Fruit fly (Drosophila melanogaster): Measurements from ENCODE around the gene bou.
A peak's percentile ranks its signal among the peaks of the same experiment; 100 is the strongest.

The bou gene

dm6 chrX:6993753-6994152 lies 7.5 kb downstream of the bou start (continued):
- TF ChIP-seq Vsx1 (GFP tag; optimal IDR thresholded peaks at IDR 0.05) (no peak), Hr3 (GFP tag; optimal IDR thresholded peaks at IDR 0.05) (peak; percentile 60), CG7556 (GFP tag; optimal IDR thresholded peaks at IDR 0.05) (peak; percentile 62), D (optimal IDR thresholded peaks at IDR 0.05) (no peak), D (GFP tag; optimal IDR thresholded peaks at IDR 0.05) (peak; percentile 41), Hr39 (optimal IDR thresholded peaks at IDR 0.05) (no peak), lilli (GFP tag; optimal IDR thresholded peaks at IDR 0.05) (peak; percentile 75), CG8924 (tag; optimal IDR thresholded peaks at IDR 0.05) (peak; percentile 52), tna (GFP tag; IDR thresholded peaks at IDR 0.05; ENCODE audit: partially characterized antibody) (no peak), vvl (GFP tag; IDR thresholded peaks at IDR 0.05) (peak; percentile 89), bsh (GFP tag; optimal IDR thresholded peaks at IDR 0.05) (peak in 1 of 2 experiments; percentile 74), CG30403 (GFP tag; optimal IDR thresholded peaks at IDR 0.05) (peak; percentile 80), ro (GFP tag; IDR thresholded peaks at IDR 0.05) (peak; percentile 35; the same call in 1 of the 2 replicates), CG17361 (GFP tag; IDR thresholded peaks at IDR 0.05) (peak; percentile 75), CG13287 (GFP tag; IDR thresholded peaks at IDR 0.05; ENCODE audit: partially characterized antibody) (no peak), CG11695 (GFP tag; IDR thresholded peaks at IDR 0.05) (peak; percentile 74; the same call in 2 of the 3 replicates), zf30C (GFP tag; optimal IDR thresholded peaks at IDR 0.05) (peak; percentile 76), CG4617 (GFP tag; optimal IDR thresholded peaks at IDR 0.05; ENCODE audit: borderline replicate concordance) (peak; percentile 39), CG8089 (GFP tag; optimal IDR thresholded peaks at IDR 0.05) (peak; percentile 57), CG1832 (GFP tag; optimal IDR thresholded peaks at IDR 0.05) (no peak), maf-S (GFP tag; optimal IDR thresholded peaks at IDR 0.05) (peak; percentile 72), stwl (tag; optimal IDR thresholded peaks at IDR 0.05) (no peak), unc-4 (GFP tag; IDR thresholded peaks at IDR 0.05; ENCODE audit: partially characterized antibody) (no peak), CG13894 (tag; optimal IDR thresholded peaks at IDR 0.05) (peak; percentile 44), Awh (GFP tag; IDR thresholded peaks at IDR 0.05) (peak; percentile 70), psq (GFP tag; optimal IDR thresholded peaks at IDR 0.05) (no peak), CG30431 (GFP tag; optimal IDR thresholded peaks at IDR 0.05) (peak; percentile 41), Bgb (GFP tag; IDR thresholded peaks at IDR 0.05; ENCODE audit: partially characterized antibody) (no peak), CG10147 (GFP tag; optimal IDR thresholded peaks at IDR 0.05) (peak; percentile 42), Dip3 (GFP tag; optimal IDR thresholded peaks at IDR 0.05) (peak; percentile 76), odd (GFP tag; optimal IDR thresholded peaks at IDR 0.05) (peak; percentile 32), bowl (GFP tag; IDR thresholded peaks at IDR 0.05) (peak; percentile 54; the same call in 1 of the 2 replicates), Deaf1 (tag; optimal IDR thresholded peaks at IDR 0.05) (no peak), CG9932 (GFP tag; IDR thresholded peaks at IDR 0.05) (peak; percentile 77), CG1647 (GFP tag; optimal IDR thresholded peaks at IDR 0.05) (peak; percentile 44), ttk (GFP tag; IDR thresholded peaks at IDR 0.05) (peak; percentile 83), tx (GFP tag; optimal IDR thresholded peaks at IDR 0.05) (peak; percentile 58), CG4404 (GFP tag; IDR thresholded peaks at IDR 0.05) (peak; percentile 47), Fer2 (tag; optimal IDR thresholded peaks at IDR 0.05) (peak; percentile 10), Sin3A (optimal IDR thresholded peaks at IDR 0.05) (no peak), ind (GFP tag; optimal IDR thresholded peaks at IDR 0.05) (peak; percentile 74), Gug (GFP tag; IDR thresholded peaks at IDR 0.05) (peak; percentile 71; the same call in 3 of the 4 replicates), lmd (GFP tag; IDR thresholded peaks at IDR 0.05) (peak; percentile 85), CG3995 (GFP tag; optimal IDR thresholded peaks at IDR 0.05) (peak; percentile 34), Fer1 (GFP tag; optimal IDR thresholded peaks at IDR 0.05) (peak; percentile 50), Hr51 (GFP tag; optimal IDR thresholded peaks at IDR 0.05) (peak; percentile 31 to 73), CG12219 (GFP tag; optimal IDR thresholded peaks at IDR 0.05) (peak; percentile 62), kni (GFP tag; optimal IDR thresholded peaks at IDR 0.05) (no peak), CG17612 (GFP tag; IDR thresholded peaks at IDR 0.05) (no peak), CG12236 (GFP tag; optimal IDR thresholded peaks at IDR 0.05) (peak; percentile 26), B-H1 (GFP tag; IDR thresholded peaks at IDR 0.05) (peak; percentile 80), onecut (GFP tag; IDR thresholded peaks at IDR 0.05) (peak; percentile 21; the same call in 1 of the 2 replicates)
